Worm (Caenorhabditis elegans) whole organism, midembryonic: ENCODE results near the gene npp-19.

ENCODE experiments used
- T22C8.4 ChIP-seq: fragments of 200-800 bp; sonication (Bioruptor generic); IDR thresholded peaks from 2 replicates; pipeline ENCODE4 v1.3.6; 2022; ENCODE audit warnings: missing genetic modification characterization, missing compliant biosample characterization
- cog-1 ChIP-seq: sonication (generic microtip); optimal IDR thresholded peaks from 2 replicates; lab custom pipeline; 2016; ENCODE audit warnings: missing genetic modification characterization, missing compliant biosample characterization
- flt-1 ChIP-seq: fragments of 200-800 bp; sonication (Bioruptor generic); IDR thresholded peaks from 2 replicates; pipeline ENCODE4 v1.3.6; 2022; ENCODE audit warnings: missing genetic modification characterization, missing compliant biosample characterization
- klf-2 ChIP-seq: fragments of 200-800 bp; sonication (Bioruptor generic); conservative IDR thresholded peaks from 2 replicates; pipeline ENCODE4 v1.3.6; 2022; ENCODE audit warnings: missing genetic modification reagents, missing genetic modification characterization, missing compliant biosample characterization
- med-1 ChIP-seq: sonication (generic microtip); optimal IDR thresholded peaks from 2 replicates; lab custom pipeline; 2017; ENCODE audit warnings: missing genetic modification characterization, mild to moderate bottlenecking, missing compliant biosample characterization, antibody characterized with exemption, missing genetic modification reagents; ENCODE audit not compliant: insufficient read depth
- ref-1 ChIP-seq: fragments of 200-800 bp; sonication (Bioruptor generic); conservative IDR thresholded peaks from 2 replicates; pipeline ENCODE4 v1.3.6; 2022; ENCODE audit warnings: missing genetic modification reagents, missing genetic modification characterization, missing compliant biosample characterization
- tab-1 ChIP-seq: fragments of 200-800 bp; sonication (Bioruptor generic); IDR thresholded peaks from 2 replicates; pipeline ENCODE4 v1.3.6; 2022; ENCODE audit warnings: missing genetic modification characterization, missing compliant biosample characterization
- ztf-23 ChIP-seq: fragments of 200-800 bp; sonication (Bioruptor generic); IDR thresholded peaks from 2 replicates; pipeline ENCODE4 v1.3.6; 2022; ENCODE audit warnings: missing genetic modification reagents, missing genetic modification characterization, missing compliant biosample characterization
- ztf-29 ChIP-seq: fragments of 200-800 bp; sonication (Bioruptor generic); IDR thresholded peaks from 2 replicates; pipeline ENCODE4 v1.3.6; 2022; ENCODE audit warnings: missing genetic modification reagents, missing genetic modification characterization, missing compliant biosample characterization

- TF ChIP-seq med-1 (GFP tag; lab: Kevin White, UChicago) (no peak), ztf-23 (GFP tag; lab: Robert Waterston, UW) (no peak), flt-1 (GFP tag; lab: Robert Waterston, UW) (no peak), klf-2 (GFP tag; lab: Robert Waterston, UW) (no peak), ref-1 (GFP tag; lab: Robert Waterston, UW) (no peak), ztf-29 (GFP tag; lab: Robert Waterston, UW) (no peak), tab-1 (GFP tag; lab: Robert Waterston, UW) (no peak), cog-1 (tag; lab: Kevin White, UChicago) (no peak), T22C8.4 (GFP tag; lab: Robert Waterston, UW) (no peak)
Measured at ce11 chrII:10792611-10793010, 5.7 kb downstream of the npp-19 start.
